Worm (Caenorhabditis elegans) whole organism, L2 larva: Measurements from ENCODE around the gene rpl-10.

ENCODE experiments used
- C34F6.9 ChIP-seq: fragments of 150-350 bp; optimal IDR thresholded peaks from 2 replicates; lab custom pipeline; 2014; ENCODE audit warnings: missing biosample characterization, missing genetic modification characterization
- Y55F3AM.14 ChIP-seq: fragments of 200-800 bp; sonication (Bioruptor generic); optimal IDR thresholded peaks from 2 replicates; lab custom pipeline; 2018; ENCODE audit warnings: mild to moderate bottlenecking, missing genetic modification characterization, missing compliant biosample characterization
- ZK546.5 ChIP-seq: sonication (generic microtip); optimal IDR thresholded peaks from 2 replicates; lab custom pipeline; 2017; ENCODE audit warnings: missing biosample characterization, missing genetic modification characterization
- alr-1 ChIP-seq: fragments of 150-350 bp; optimal IDR thresholded peaks from 2 replicates; lab custom pipeline; 2014; ENCODE audit warnings: missing biosample characterization, missing genetic modification characterization
- aly-2 ChIP-seq: fragments of 150-350 bp; optimal IDR thresholded peaks from 2 replicates; lab custom pipeline; 2014; ENCODE audit warnings: missing biosample characterization, missing genetic modification characterization
- ama-1 ChIP-seq: fragments of 150-350 bp; optimal IDR thresholded peaks from 2 replicates; lab custom pipeline; 2018; ENCODE audit warnings: inconsistent platforms
- blmp-1 ChIP-seq: sonication (generic microtip); optimal IDR thresholded peaks from 2 replicates; lab custom pipeline; 2017; ENCODE audit warnings: missing genetic modification characterization, mild to moderate bottlenecking, missing compliant biosample characterization, antibody characterized with exemption, moderate library complexity; ENCODE audit not compliant: insufficient read depth
- ceh-82 ChIP-seq: fragments of 150-350 bp; optimal IDR thresholded peaks from 2 replicates; lab custom pipeline; 2014; ENCODE audit warnings: missing biosample characterization, missing genetic modification characterization
- crh-2 ChIP-seq: sonication (generic microtip); optimal IDR thresholded peaks from 2 replicates; lab custom pipeline; 2017; ENCODE audit warnings: missing biosample characterization, missing genetic modification characterization
- dmd-4 ChIP-seq: sonication (generic microtip); optimal IDR thresholded peaks from 2 replicates; lab custom pipeline; 2017; ENCODE audit warnings: missing biosample characterization, missing genetic modification characterization
- egl-27 ChIP-seq: sonication (generic microtip); optimal IDR thresholded peaks from 3 replicates; lab custom pipeline; 2017; ENCODE audit warnings: missing biosample characterization, missing genetic modification reagents, missing genetic modification characterization
- elt-1 ChIP-seq: fragments of 150-350 bp; optimal IDR thresholded peaks from 2 replicates; lab custom pipeline; 2014; ENCODE audit warnings: missing biosample characterization, missing genetic modification characterization
- elt-3 ChIP-seq: sonication (generic microtip); optimal IDR thresholded peaks from 2 replicates; lab custom pipeline; 2017; ENCODE audit warnings: missing biosample characterization, missing genetic modification characterization
- fos-1 ChIP-seq: fragments of 150-350 bp; optimal IDR thresholded peaks from 2 replicates; lab custom pipeline; 2014; ENCODE audit warnings: missing biosample characterization, missing genetic modification characterization
- gmeb-1 ChIP-seq: fragments of 150-350 bp; optimal IDR thresholded peaks from 2 replicates; lab custom pipeline; 2014; ENCODE audit warnings: missing biosample characterization, missing genetic modification characterization
- lin-11 ChIP-seq: fragments of 150-350 bp; sonication (generic microtip); optimal IDR thresholded peaks from 2 replicates; lab custom pipeline; 2014; ENCODE audit warnings: missing biosample characterization, missing genetic modification characterization, inconsistent platforms, mixed read lengths
- lin-13 ChIP-seq: fragments of 150-350 bp; optimal IDR thresholded peaks from 2 replicates; lab custom pipeline; 2014; ENCODE audit warnings: missing biosample characterization, missing genetic modification reagents, missing genetic modification characterization
- lin-39 ChIP-seq: fragments of 150-350 bp; optimal IDR thresholded peaks from 2 replicates; lab custom pipeline; 2014; ENCODE audit warnings: missing biosample characterization, missing genetic modification reagents, missing genetic modification characterization
- lsy-2 ChIP-seq, 2 experiments: fragments of 150-350 bp in 1 of 2; sonication (generic microtip) in 1 of 2; optimal IDR thresholded peaks; 2 replicates each; lab custom pipeline; 2014 to 2017; ENCODE audit warnings: missing biosample characterization in 2 of 2, missing genetic modification characterization in 2 of 2
- mab-5 ChIP-seq: fragments of 150-350 bp; optimal IDR thresholded peaks from 2 replicates; lab custom pipeline; 2014; ENCODE audit warnings: missing biosample characterization, missing genetic modification characterization
- mbf-1 ChIP-seq: sonication (generic microtip); optimal IDR thresholded peaks from 2 replicates; lab custom pipeline; 2017; ENCODE audit warnings: missing biosample characterization, missing genetic modification characterization
- mdl-1 ChIP-seq, 2 experiments: fragments of 150-350 bp in 1 of 2; sonication (generic microtip) in 1 of 2; optimal IDR thresholded peaks; 2 replicates each; lab custom pipeline; 2017; ENCODE audit warnings: missing biosample characterization in 2 of 2, missing genetic modification characterization in 2 of 2
- nhr-10 ChIP-seq: sonication (generic microtip); optimal IDR thresholded peaks from 2 replicates; lab custom pipeline; 2017; ENCODE audit warnings: missing biosample characterization, missing genetic modification characterization
- nhr-12 ChIP-seq: fragments of 150-350 bp; optimal IDR thresholded peaks from 2 replicates; lab custom pipeline; 2014; ENCODE audit warnings: missing biosample characterization, missing genetic modification characterization
- nhr-129 ChIP-seq: fragments of 150-350 bp; optimal IDR thresholded peaks from 2 replicates; lab custom pipeline; 2014; ENCODE audit warnings: missing biosample characterization, missing genetic modification characterization
- nhr-21 ChIP-seq: fragments of 150-350 bp; optimal IDR thresholded peaks from 2 replicates; lab custom pipeline; 2014; ENCODE audit warnings: missing biosample characterization, missing genetic modification characterization
- nhr-23 ChIP-seq: fragments of 150-350 bp; optimal IDR thresholded peaks from 2 replicates; lab custom pipeline; 2014; ENCODE audit warnings: missing biosample characterization, missing genetic modification reagents, missing genetic modification characterization
- nhr-25 ChIP-seq: fragments of 150-350 bp; sonication (generic microtip); optimal IDR thresholded peaks from 3 replicates; lab custom pipeline; 2014; ENCODE audit warnings: missing biosample characterization, missing genetic modification characterization
- nhr-6 ChIP-seq: fragments of 150-350 bp; optimal IDR thresholded peaks from 2 replicates; lab custom pipeline; 2014; ENCODE audit warnings: missing biosample characterization, missing genetic modification characterization
- nhr-77 ChIP-seq: fragments of 150-350 bp; optimal IDR thresholded peaks from 2 replicates; lab custom pipeline; 2014; ENCODE audit warnings: missing biosample characterization, missing genetic modification characterization
- peb-1 ChIP-seq: fragments of 150-350 bp; optimal IDR thresholded peaks from 2 replicates; lab custom pipeline; 2014; ENCODE audit warnings: missing biosample characterization, missing genetic modification characterization
- sem-4 ChIP-seq: fragments of 150-350 bp; optimal IDR thresholded peaks from 2 replicates; lab custom pipeline; 2014; ENCODE audit warnings: missing biosample characterization, missing genetic modification reagents, missing genetic modification characterization
- skn-1 ChIP-seq: sonication (generic microtip); optimal IDR thresholded peaks from 2 replicates; lab custom pipeline; 2017; ENCODE audit warnings: missing biosample characterization, missing genetic modification characterization
- sma-3 ChIP-seq: sonication (generic microtip); optimal IDR thresholded peaks from 2 replicates; lab custom pipeline; 2016; ENCODE audit warnings: missing genetic modification reagents, missing genetic modification characterization, missing compliant biosample characterization
- sma-9 ChIP-seq, 2 experiments: fragments of 150-350 bp in 1 of 2; sonication (generic microtip) in 1 of 2; optimal IDR thresholded peaks; 2 replicates each; lab custom pipeline; 2014 to 2016; ENCODE audit warnings: missing genetic modification characterization in 2 of 2, mild to moderate bottlenecking in 1 of 2, missing biosample characterization in 1 of 2, missing compliant biosample characterization in 1 of 2, missing genetic modification reagents in 1 of 2, moderate library complexity in 1 of 2
- snpc-4 ChIP-seq: fragments of 150-350 bp; optimal IDR thresholded peaks from 2 replicates; lab custom pipeline; 2014; ENCODE audit warnings: missing biosample characterization, missing genetic modification characterization
- unc-55 ChIP-seq: fragments of 150-350 bp; sonication (generic microtip); optimal IDR thresholded peaks from 3 replicates; lab custom pipeline; 2014; ENCODE audit warnings: missing biosample characterization, missing genetic modification reagents, missing genetic modification characterization
- unc-62 ChIP-seq: fragments of 150-350 bp; optimal IDR thresholded peaks from 2 replicates; lab custom pipeline; 2014; ENCODE audit warnings: missing biosample characterization, missing genetic modification reagents, missing genetic modification characterization
- zag-1 ChIP-seq: fragments of 150-350 bp; optimal IDR thresholded peaks from 2 replicates; lab custom pipeline; 2014; ENCODE audit warnings: missing biosample characterization, missing genetic modification characterization
- ztf-11 ChIP-seq: sonication (generic microtip); optimal IDR thresholded peaks from 2 replicates; lab custom pipeline; 2017; ENCODE audit warnings: missing biosample characterization, missing genetic modification characterization
- ztf-4 ChIP-seq: fragments of 150-350 bp; optimal IDR thresholded peaks from 2 replicates; lab custom pipeline; 2014; ENCODE audit warnings: missing biosample characterization, missing genetic modification characterization

The rpl-10 gene

DNA sequence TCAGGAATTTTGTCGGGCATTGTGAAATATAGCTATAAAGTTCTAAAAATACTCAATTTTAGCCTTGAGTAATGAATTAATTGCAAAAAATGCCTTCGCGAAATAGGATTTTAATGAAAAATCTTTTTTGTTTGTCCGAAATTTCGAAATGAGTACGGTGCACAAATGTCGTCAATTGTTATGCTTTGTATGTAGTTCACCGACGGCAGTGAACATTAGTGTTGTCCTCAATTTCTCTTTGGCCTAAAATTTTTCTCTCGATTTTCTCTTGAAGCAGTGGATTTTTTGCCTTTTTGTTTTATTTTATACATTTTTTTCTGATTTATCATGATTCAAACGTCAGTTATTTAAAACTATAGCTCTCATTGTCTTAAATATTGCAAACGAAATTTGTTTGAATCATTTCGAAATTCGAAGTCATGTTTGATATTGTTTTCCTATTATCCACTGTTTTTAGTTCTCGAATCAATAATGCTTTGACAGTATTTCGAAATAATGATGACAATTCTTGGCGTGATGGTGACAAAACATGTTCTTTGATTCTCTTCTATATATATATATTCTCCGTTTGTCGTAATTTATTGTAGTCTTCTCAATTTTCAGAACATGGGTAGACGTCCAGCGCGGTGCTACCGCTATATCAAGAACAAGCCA lies at the start of gene rpl-10, which contains the start of gene ints-11:
TSS of gene rpl-10 (plus strand) at position 604 of the 654 bp plus-strand sequence.
TSS of gene ints-11 (minus strand) at position 201 of the 654 bp plus-strand sequence.
- TF ChIP-seq C34F6.9: peak; percentile 85
- TF ChIP-seq Y55F3AM.14: no peak
- TF ChIP-seq nhr-12 (tag; lab: Kevin White, UChicago): no peak
- TF ChIP-seq crh-2 (tag; lab: Kevin White, UChicago): peak; percentile 58
- TF ChIP-seq fos-1 (tag; lab: Kevin White, UChicago): peak; percentile 42
- TF ChIP-seq unc-55 (GFP tag; lab: Kevin White, UChicago): peak; percentile 85
- TF ChIP-seq elt-3 (tag; lab: Kevin White, UChicago): no peak
- TF ChIP-seq blmp-1: no peak
- no peak for TF ChIP-seq nhr-77
- peak; percentile 43 for TF ChIP-seq sma-3
- peak; percentile 56 for TF ChIP-seq gmeb-1 (tag; lab: Kevin White, UChicago)
- peak; percentile 6 for TF ChIP-seq skn-1 (tag; lab: Kevin White, UChicago)
- TF ChIP-seq lin-13 (GFP tag; lab: Kevin White, UChicago): peak; percentile 22
- TF ChIP-seq nhr-129 (tag; lab: Kevin White, UChicago): peak; percentile 69
- TF ChIP-seq peb-1 (tag; lab: Kevin White, UChicago): no peak
- TF ChIP-seq mbf-1 (tag; lab: Kevin White, UChicago): no peak
- TF ChIP-seq lsy-2 (tag; optimal IDR thresholded peaks at IDR 0.05; lab: Kevin White, UChicago): peak; percentile 65 to 97
- TF ChIP-seq ztf-4 (tag; lab: Kevin White, UChicago): no peak
- no peak for TF ChIP-seq unc-62 (GFP tag; lab: Kevin White, UChicago)
- TF ChIP-seq sem-4 (tag; lab: Kevin White, UChicago): no peak

DNA sequence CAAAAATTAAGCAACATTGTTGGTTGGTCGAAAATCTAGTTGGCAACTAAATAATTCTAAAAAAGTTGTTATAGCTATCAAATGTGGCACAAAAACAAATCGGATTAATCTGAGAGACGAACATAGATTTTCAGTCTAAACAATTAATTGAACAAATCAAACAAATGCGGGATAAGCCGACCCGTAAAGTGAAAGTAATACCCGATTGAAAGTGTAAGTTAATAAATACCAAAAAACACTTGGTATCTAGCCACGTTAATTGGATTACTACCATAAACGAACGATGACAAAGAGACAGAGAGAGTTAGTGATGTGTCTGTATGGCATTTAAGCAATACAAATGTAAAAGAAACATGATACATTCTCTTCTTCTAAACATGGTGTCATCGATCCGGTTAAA lies 49.8 kb upstream of the rpl-10 start:
- TF ChIP-seq blmp-1 (peak; percentile 68), lin-11 (no peak)

ce11 chrII:8099212-8099784 lies 44.4 kb upstream of the rpl-10 start:
- peak; percentile 52 for TF ChIP-seq nhr-129 (tag; lab: Kevin White, UChicago)
- TF ChIP-seq sma-3: no peak
- peak; percentile 78 for TF ChIP-seq nhr-25 (tag; lab: Kevin White, UChicago)
- no peak for TF ChIP-seq fos-1 (tag; lab: Kevin White, UChicago)
- no peak for TF ChIP-seq sem-4 (tag; lab: Kevin White, UChicago)
- no peak for TF ChIP-seq gmeb-1 (tag; lab: Kevin White, UChicago)

DNA sequence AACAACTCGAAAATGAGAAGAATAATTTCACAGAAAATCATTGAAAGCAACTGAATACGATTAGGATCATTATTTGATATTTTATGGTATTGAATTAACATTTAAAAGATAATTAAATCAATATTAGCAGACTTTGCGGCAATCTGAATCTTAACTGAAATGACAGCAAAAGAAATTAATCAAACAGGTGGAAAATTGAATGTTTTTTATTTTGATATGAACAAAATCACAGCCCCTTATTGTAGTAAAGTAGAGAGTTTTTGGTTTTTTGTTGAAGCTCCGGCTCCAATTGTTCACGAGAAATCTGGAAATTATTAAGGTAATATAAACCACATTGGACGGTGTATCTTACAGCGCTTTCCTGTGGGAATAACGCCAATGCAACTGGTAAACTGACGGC lies 41.6 kb upstream of the rpl-10 start, which contains the start of gene sre-2:
TSS of gene sre-2 (minus strand) at position 101 of the 400 bp plus-strand sequence.
- TF ChIP-seq nhr-23 (tag; lab: Kevin White, UChicago): no peak

DNA sequence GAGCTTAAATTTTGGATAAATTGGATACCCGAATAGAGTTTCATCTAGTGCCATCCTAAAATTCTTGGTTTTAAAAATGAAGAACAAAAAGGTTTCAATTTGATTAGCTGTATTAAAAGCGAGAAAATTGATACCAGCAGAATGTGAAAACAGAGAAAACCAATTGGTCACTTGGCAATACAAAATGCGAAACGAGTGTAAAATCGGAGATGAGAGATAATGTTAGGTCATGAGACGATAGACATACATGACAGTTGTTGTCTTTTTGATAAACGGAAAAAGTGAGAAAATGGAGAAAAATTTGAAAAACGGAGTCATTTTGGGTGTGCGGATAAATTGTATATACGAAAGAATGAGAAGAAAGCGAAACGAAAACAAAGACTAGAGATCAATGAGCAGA lies 38.7 kb upstream of the rpl-10 start, which contains the start of gene sfxn-5:
TSS of gene sfxn-5 (minus strand) at position 55 of the 400 bp plus-strand sequence.
- TF ChIP-seq lin-11 (no peak), lsy-2 (tag; optimal IDR thresholded peaks at IDR 0.05; lab: Kevin White, UChicago) (peak in 1 of 2 experiments; percentile 45), elt-1 (tag; lab: Kevin White, UChicago) (no peak), snpc-4 (tag; lab: Kevin White, UChicago) (no peak), aly-2 (no peak), fos-1 (tag; lab: Kevin White, UChicago) (peak; percentile 74), egl-27 (tag; lab: Kevin White, UChicago) (no peak), mbf-1 (tag; lab: Kevin White, UChicago) (no peak), ztf-11 (tag; lab: Kevin White, UChicago) (no peak), mab-5 (tag; lab: Kevin White, UChicago) (no peak), C34F6.9 (peak; percentile 38), ceh-82 (tag; lab: Kevin White, UChicago) (no peak), nhr-12 (tag; lab: Kevin White, UChicago) (no peak), mdl-1 (tag; optimal IDR thresholded peaks at IDR 0.05; lab: Kevin White, UChicago) (no peak), lin-13 (GFP tag; lab: Kevin White, UChicago) (no peak), gmeb-1 (tag; lab: Kevin White, UChicago) (no peak), nhr-23 (tag; lab: Kevin White, UChicago) (no peak), peb-1 (tag; lab: Kevin White, UChicago) (no peak), Y55F3AM.14 (no peak), alr-1 (tag; lab: Kevin White, UChicago) (no peak), lin-39 (tag; lab: Kevin White, UChicago) (no peak), nhr-129 (tag; lab: Kevin White, UChicago) (peak; percentile 40), nhr-25 (tag; lab: Kevin White, UChicago) (no peak), dmd-4 (tag; lab: Kevin White, UChicago) (no peak), elt-3 (tag; lab: Kevin White, UChicago) (no peak), sem-4 (tag; lab: Kevin White, UChicago) (no peak), sma-9 (GFP tag; optimal IDR thresholded peaks at IDR 0.05; lab: Kevin White, UChicago) (peak; percentile 34), sma-9 (tag; optimal IDR thresholded peaks at IDR 0.05; lab: Kevin White, UChicago) (no peak), skn-1 (tag; lab: Kevin White, UChicago) (peak; percentile 4), ama-1 (lab: Kevin White, UChicago) (no peak), nhr-10 (tag; lab: Kevin White, UChicago) (no peak), ZK546.5 (tag; lab: Kevin White, UChicago) (no peak), nhr-21 (no peak), zag-1 (no peak), nhr-6 (tag; lab: Kevin White, UChicago) (no peak)
